Worm (Caenorhabditis elegans) whole organism, L1 larva: Measurements from ENCODE around the gene fbxa-183.
A peak's percentile ranks its signal among the peaks of the same experiment; 100 is the strongest.

Experiments used
- C04F5.9 ChIP-seq: sonication (generic microtip); optimal IDR thresholded peaks from 2 replicates; lab custom pipeline; 2016; ENCODE audit warnings: missing genetic modification characterization, missing compliant biosample characterization
- C16A3.4 ChIP-seq: fragments of 150-350 bp; optimal IDR thresholded peaks from 2 replicates; lab custom pipeline; 2014; ENCODE audit warnings: missing biosample characterization, missing genetic modification characterization
- Y116A8C.19 ChIP-seq: sonication (generic microtip); optimal IDR thresholded peaks from 2 replicates; lab custom pipeline; 2016; ENCODE audit warnings: missing compliant biosample characterization, missing genetic modification characterization, borderline replicate concordance
- aha-1 ChIP-seq: fragments of 150-350 bp; optimal IDR thresholded peaks from 2 replicates; lab custom pipeline; 2014; ENCODE audit warnings: missing biosample characterization, missing genetic modification characterization
- aly-2 ChIP-seq: fragments of 150-350 bp; optimal IDR thresholded peaks from 2 replicates; lab custom pipeline; 2014; ENCODE audit warnings: missing biosample characterization, missing genetic modification characterization
- blmp-1 ChIP-seq: fragments of 150-350 bp; optimal IDR thresholded peaks from 2 replicates; lab custom pipeline; 2014; ENCODE audit warnings: missing biosample characterization, missing genetic modification characterization
- ceh-90 ChIP-seq: sonication (generic microtip); optimal IDR thresholded peaks from 2 replicates; lab custom pipeline; 2016; ENCODE audit warnings: missing genetic modification characterization, missing compliant biosample characterization
- dpl-1 ChIP-seq, 3 experiments: fragments of 150-350 bp in 2 of 3; sonication (generic microtip) in 1 of 3; optimal IDR thresholded peaks; 2 replicates each; lab custom pipeline; 2014 to 2017; ENCODE audit warnings: missing biosample characterization in 3 of 3, missing genetic modification characterization in 3 of 3, missing genetic modification reagents in 3 of 3
- dsc-1 ChIP-seq: sonication (generic microtip); optimal IDR thresholded peaks from 2 replicates; lab custom pipeline; 2016; ENCODE audit warnings: mild to moderate bottlenecking, missing genetic modification characterization, missing compliant biosample characterization
- efl-1 ChIP-seq, 4 experiments: fragments of 150-350 bp; optimal IDR thresholded peaks in 3 of 4; peaks in 1 of 4; 1 replicate in 1 of 4; 2 replicates in 3 of 4; lab custom pipeline; 2014; ENCODE audit warnings: missing biosample characterization in 2 of 4, missing genetic modification characterization in 2 of 4, missing genetic modification reagents in 2 of 4
- egl-13 ChIP-seq: sonication (generic microtip); optimal IDR thresholded peaks from 2 replicates; lab custom pipeline; 2016; ENCODE audit warnings: missing genotype, missing genetic modification reagents, missing genetic modification characterization, missing compliant biosample characterization
- egl-27 ChIP-seq, 2 experiments: fragments of 150-350 bp in 1 of 2; sonication (generic microtip); optimal IDR thresholded peaks; 3 replicates each; lab custom pipeline; 2017 to 2018; ENCODE audit warnings: missing biosample characterization in 2 of 2, missing genetic modification characterization in 2 of 2, missing genetic modification reagents in 2 of 2
- elt-2 ChIP-seq: sonication (generic microtip); optimal IDR thresholded peaks from 2 replicates; lab custom pipeline; 2016; ENCODE audit warnings: missing genetic modification characterization, mild to moderate bottlenecking, inconsistent platforms, missing compliant biosample characterization, missing genetic modification reagents
- elt-3 ChIP-seq, 6 experiments: fragments of 150-350 bp in 1 of 6; sonication (generic microtip); optimal IDR thresholded peaks; 2 replicates each; lab custom pipeline; 2017 to 2018; ENCODE audit warnings: missing biosample characterization in 6 of 6, missing genetic modification characterization in 6 of 6, inconsistent platforms in 1 of 6
- fkh-8 ChIP-seq: sonication (generic microtip); optimal IDR thresholded peaks from 2 replicates; lab custom pipeline; 2016; ENCODE audit warnings: mild to moderate bottlenecking, missing genetic modification characterization, missing compliant biosample characterization
- fos-1 ChIP-seq: fragments of 150-350 bp; optimal IDR thresholded peaks from 2 replicates; lab custom pipeline; 2014; ENCODE audit warnings: missing biosample characterization, missing genetic modification characterization
- hlh-17 ChIP-seq: fragments of 200-800 bp; sonication (Bioruptor generic); optimal IDR thresholded peaks from 2 replicates; lab custom pipeline; 2018; ENCODE audit warnings: missing genetic modification characterization, mild to moderate bottlenecking, missing compliant biosample characterization, moderate library complexity, borderline replicate concordance
- hpl-2 ChIP-seq: fragments of 150-350 bp; optimal IDR thresholded peaks from 2 replicates; lab custom pipeline; 2014; ENCODE audit warnings: missing biosample characterization, missing genetic modification reagents, missing genetic modification characterization
- isw-1 ChIP-seq: fragments of 200-800 bp; sonication (Bioruptor generic); IDR thresholded peaks from 2 replicates; pipeline ENCODE4 v1.3.6; 2022; ENCODE audit warnings: missing genetic modification characterization, missing compliant biosample characterization
- lin-14 ChIP-seq: fragments of 200-800 bp; sonication (Bioruptor generic); optimal IDR thresholded peaks from 2 replicates; lab custom pipeline; 2018; ENCODE audit warnings: mild to moderate bottlenecking, missing genetic modification characterization, moderate library complexity, missing compliant biosample characterization
- lin-15B ChIP-seq: fragments of 150-350 bp; sonication (generic microtip); optimal IDR thresholded peaks from 3 replicates; lab custom pipeline; 2014; ENCODE audit warnings: missing biosample characterization, missing genetic modification characterization
- lin-35 ChIP-seq, 2 experiments: fragments of 150-350 bp; optimal IDR thresholded peaks; 2 replicates each; lab custom pipeline; 2014; ENCODE audit warnings: missing biosample characterization in 2 of 2, missing genetic modification characterization in 2 of 2, missing genetic modification reagents in 2 of 2
- mep-1 ChIP-seq: fragments of 150-350 bp; optimal IDR thresholded peaks from 2 replicates; lab custom pipeline; 2014; ENCODE audit warnings: missing biosample characterization, missing genetic modification characterization
- nhr-11 ChIP-seq: fragments of 150-350 bp; optimal IDR thresholded peaks from 2 replicates; lab custom pipeline; 2014; ENCODE audit warnings: missing biosample characterization, missing genetic modification characterization
- nhr-19 ChIP-seq: fragments of 200-800 bp; sonication (Bioruptor generic); conservative IDR thresholded peaks from 2 replicates; pipeline ENCODE4 v1.3.6; 2022; ENCODE audit warnings: missing genetic modification characterization, missing compliant biosample characterization
- nhr-20 ChIP-seq: sonication (generic microtip); optimal IDR thresholded peaks from 2 replicates; lab custom pipeline; 2016; ENCODE audit warnings: mild to moderate bottlenecking, missing genetic modification characterization, missing compliant biosample characterization
- nhr-71 ChIP-seq: sonication (generic microtip); optimal IDR thresholded peaks from 2 replicates; lab custom pipeline; 2016; ENCODE audit warnings: mild to moderate bottlenecking, missing genetic modification characterization, moderate library complexity, missing compliant biosample characterization
- nhr-84 ChIP-seq: sonication (generic microtip); optimal IDR thresholded peaks from 2 replicates; lab custom pipeline; 2017; ENCODE audit warnings: missing biosample characterization, missing genetic modification characterization
- nhr-85 ChIP-seq: sonication (generic microtip); peaks from one replicate; lab custom pipeline; 2016; ENCODE audit warnings: missing genetic modification characterization, inconsistent platforms, missing compliant biosample characterization
- pag-3 ChIP-seq: sonication (generic microtip); optimal IDR thresholded peaks from 2 replicates; lab custom pipeline; 2017; ENCODE audit warnings: missing genetic modification characterization, mild to moderate bottlenecking, missing compliant biosample characterization, antibody characterized with exemption, borderline replicate concordance; ENCODE audit not compliant: insufficient read depth
- pqm-1 ChIP-seq: sonication (generic microtip); optimal IDR thresholded peaks from 3 replicates; lab custom pipeline; 2017; ENCODE audit warnings: missing biosample characterization, missing genetic modification characterization
- rnt-1 ChIP-seq: sonication (generic microtip); optimal IDR thresholded peaks from 2 replicates; lab custom pipeline; 2016; ENCODE audit warnings: mild to moderate bottlenecking, missing genetic modification characterization, moderate library complexity, missing compliant biosample characterization
- snpc-4 ChIP-seq: fragments of 150-350 bp; optimal IDR thresholded peaks from 2 replicates; lab custom pipeline; 2014; ENCODE audit warnings: missing biosample characterization, missing genetic modification characterization
- sox-4 ChIP-seq: sonication (generic microtip); optimal IDR thresholded peaks from 2 replicates; lab custom pipeline; 2016; ENCODE audit warnings: missing genetic modification characterization, missing compliant biosample characterization
- sptf-1 ChIP-seq: fragments of 150-350 bp; optimal IDR thresholded peaks from 2 replicates; lab custom pipeline; 2014; ENCODE audit warnings: missing biosample characterization, missing genetic modification characterization
- tbx-2 ChIP-seq: sonication (generic microtip); optimal IDR thresholded peaks from 2 replicates; lab custom pipeline; 2016; ENCODE audit warnings: missing genetic modification characterization, missing compliant biosample characterization
- tlp-1 ChIP-seq: fragments of 150-350 bp; optimal IDR thresholded peaks from 2 replicates; lab custom pipeline; 2014; ENCODE audit warnings: missing biosample characterization, missing genetic modification characterization
- unc-130 ChIP-seq: fragments of 150-350 bp; optimal IDR thresholded peaks from 2 replicates; lab custom pipeline; 2017; ENCODE audit warnings: missing biosample characterization, missing genetic modification characterization, inconsistent platforms
- unc-62 ChIP-seq: fragments of 150-350 bp; optimal IDR thresholded peaks from 2 replicates; lab custom pipeline; 2014; ENCODE audit warnings: missing biosample characterization, missing genetic modification reagents, missing genetic modification characterization
- xbp-1 ChIP-seq: sonication (generic microtip); optimal IDR thresholded peaks from 2 replicates; lab custom pipeline; 2016; ENCODE audit warnings: missing genetic modification characterization, missing compliant biosample characterization
- zag-1 ChIP-seq: fragments of 150-350 bp; optimal IDR thresholded peaks from 2 replicates; lab custom pipeline; 2014; ENCODE audit warnings: missing biosample characterization, missing genetic modification characterization
- zip-4 ChIP-seq: fragments of 200-800 bp; sonication (Bioruptor generic); optimal IDR thresholded peaks from 2 replicates; lab custom pipeline; 2018; ENCODE audit warnings: mild to moderate bottlenecking, missing genetic modification characterization, moderate library complexity, missing compliant biosample characterization
- ztf-11 ChIP-seq, 2 experiments: sonication (generic microtip); optimal IDR thresholded peaks; 2 replicates each; lab custom pipeline; 2016 to 2017; ENCODE audit warnings: missing genetic modification characterization in 2 of 2, missing biosample characterization in 1 of 2, missing compliant biosample characterization in 1 of 2
- ztf-4 ChIP-seq: fragments of 150-350 bp; optimal IDR thresholded peaks from 2 replicates; lab custom pipeline; 2014; ENCODE audit warnings: missing biosample characterization, missing genetic modification characterization

fbxa-183 gene

DNA sequence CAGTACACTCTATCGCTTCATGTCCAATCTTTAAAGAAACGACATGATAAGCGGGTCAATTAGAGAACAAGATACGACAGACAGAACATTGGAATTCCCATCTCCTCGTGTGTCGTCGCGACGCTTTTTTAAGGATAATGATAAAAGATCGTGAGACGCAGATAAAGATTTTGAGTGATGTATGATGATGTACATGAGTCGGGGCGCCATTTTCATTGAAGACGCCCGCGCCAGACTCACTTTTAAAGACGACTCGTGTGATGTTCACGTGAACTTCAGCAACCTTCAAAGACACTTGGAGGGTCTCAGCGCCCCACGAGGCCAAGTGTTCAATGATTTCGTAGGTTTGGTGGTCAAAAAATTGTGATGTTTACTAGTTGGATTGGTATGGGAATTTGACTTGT is 14.3 kb downstream of the fbxa-183 start (continued):
- TF ChIP-seq fkh-8 (tag; lab: Kevin White, UChicago) (no peak), Y116A8C.19 (tag; lab: Kevin White, UChicago) (no peak), nhr-85 (peak; percentile 98), snpc-4 (tag; lab: Kevin White, UChicago) (no peak), mep-1 (tag; lab: Kevin White, UChicago) (peak; percentile 10), dsc-1 (tag; lab: Kevin White, UChicago) (no peak), fos-1 (no peak), C04F5.9 (tag; lab: Kevin White, UChicago) (no peak), nhr-84 (tag; lab: Kevin White, UChicago) (no peak), xbp-1 (tag; lab: Kevin White, UChicago) (peak; percentile 38), egl-13 (tag; lab: Kevin White, UChicago) (no peak), blmp-1 (tag; lab: Kevin White, UChicago) (peak; percentile 84), hpl-2 (no peak)
- TF ChIP-seq, all 84 proteins: peak for 31

DNA sequence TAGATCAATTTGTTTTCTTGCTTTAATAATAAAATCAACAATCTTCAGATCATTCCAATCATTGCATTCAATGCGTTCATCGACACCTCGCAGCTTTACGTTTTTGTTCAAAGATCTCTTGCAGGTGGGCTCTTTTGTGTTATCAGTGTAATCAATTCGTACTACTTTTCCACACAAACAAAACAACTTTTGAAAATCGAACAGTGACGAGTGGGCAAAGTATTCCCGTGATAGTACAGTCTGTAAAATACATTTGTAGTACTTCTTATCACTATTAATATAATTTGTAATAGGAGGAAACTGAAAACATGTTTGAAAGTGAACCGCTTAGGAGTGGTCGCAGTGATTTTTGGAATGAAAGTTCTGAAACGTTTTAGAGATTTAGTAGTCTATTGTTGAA is 17.5 kb downstream of the fbxa-183 start, which contains the start of gene pgph-2:
Gene pgph-2 (plus strand): TSS at position 47 of the 400 bp plus-strand sequence.
- no peak for TF ChIP-seq pqm-1 (tag; lab: Kevin White, UChicago)
- TF ChIP-seq elt-2 (tag; lab: Kevin White, UChicago), result peak; percentile 33

DNA sequence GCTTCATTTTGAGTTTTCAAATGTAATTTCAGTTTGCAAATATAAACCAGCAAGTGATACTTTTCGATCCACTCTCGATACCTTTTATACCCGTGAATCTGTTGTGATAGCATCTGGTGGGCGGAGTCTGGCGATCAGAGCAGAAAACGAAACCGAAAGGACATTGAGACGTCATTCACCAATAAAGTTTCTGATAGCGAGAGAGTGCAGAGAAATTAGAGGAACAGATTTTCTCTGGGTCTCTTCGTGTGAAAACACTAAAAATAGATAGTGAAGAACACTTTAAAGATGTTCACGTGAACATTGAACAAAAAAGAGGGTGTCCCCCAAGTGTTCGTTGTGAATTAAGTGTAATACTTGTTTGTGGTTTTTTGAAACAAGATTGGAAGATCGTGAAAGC is 18.8 kb downstream of the fbxa-183 start, which contains the start of gene pgph-3:
Gene pgph-3 (minus strand): TSS at position 60 of the 400 bp plus-strand sequence.
- TF ChIP-seq ztf-11 (tag; optimal IDR thresholded peaks at IDR 0.05; lab: Kevin White, UChicago), result no peak
- TF ChIP-seq mep-1 (tag; lab: Kevin White, UChicago), result peak; percentile 28
- TF ChIP-seq nhr-20, result peak; percentile 49
- TF ChIP-seq ceh-90, result no peak
- TF ChIP-seq ztf-4 (tag; lab: Kevin White, UChicago), result no peak
- no peak for TF ChIP-seq tlp-1 (tag; lab: Kevin White, UChicago)
- TF ChIP-seq nhr-85, result peak; percentile 82
- TF ChIP-seq nhr-11 (tag; lab: Kevin White, UChicago), result no peak
- TF ChIP-seq nhr-19 (GFP tag; lab: Robert Waterston, UW), result peak; percentile 51
- TF ChIP-seq C16A3.4, result no peak
- TF ChIP-seq dpl-1 (GFP tag; optimal IDR thresholded peaks at IDR 0.05; lab: Kevin White, UChicago), result no peak
- TF ChIP-seq lin-15B (tag; lab: Kevin White, UChicago), result no peak
- TF ChIP-seq lin-35 (GFP tag; optimal IDR thresholded peaks at IDR 0.05; lab: Kevin White, UChicago), result peak in 1 of 2 experiments; percentile 9
- TF ChIP-seq unc-130 (tag; lab: Kevin White, UChicago), result no peak
- peak; percentile 59 for TF ChIP-seq blmp-1 (tag; lab: Kevin White, UChicago)
- peak in 1 of 6 experiments; percentile 20 for TF ChIP-seq elt-3 (tag; optimal IDR thresholded peaks at IDR 0.05; lab: Kevin White, UChicago)
- TF ChIP-seq lin-14 (GFP tag; lab: Kevin White, UChicago), result peak; percentile 81
- TF ChIP-seq rnt-1 (tag; lab: Kevin White, UChicago), result peak; percentile 40
- TF ChIP-seq aha-1 (tag; lab: Kevin White, UChicago), result no peak
- peak; percentile 63 for TF ChIP-seq nhr-71 (tag; lab: Kevin White, UChicago)
- TF ChIP-seq sox-4 (tag; lab: Kevin White, UChicago), result no peak
- no peak for TF ChIP-seq aly-2 (tag; lab: Kevin White, UChicago)
- no peak for TF ChIP-seq isw-1
- TF ChIP-seq efl-1 (optimal IDR thresholded peaks at IDR 0.05; lab: Kevin White, UChicago), result peak; percentile 17 to 27
- no peak for TF ChIP-seq efl-1 (GFP tag; optimal IDR thresholded peaks at IDR 0.05 in 1 of 2; lab: Kevin White, UChicago)
- no peak for TF ChIP-seq zip-4 (GFP tag; lab: Kevin White, UChicago)
- TF ChIP-seq elt-2 (tag; lab: Kevin White, UChicago), result peak; percentile 65

DNA sequence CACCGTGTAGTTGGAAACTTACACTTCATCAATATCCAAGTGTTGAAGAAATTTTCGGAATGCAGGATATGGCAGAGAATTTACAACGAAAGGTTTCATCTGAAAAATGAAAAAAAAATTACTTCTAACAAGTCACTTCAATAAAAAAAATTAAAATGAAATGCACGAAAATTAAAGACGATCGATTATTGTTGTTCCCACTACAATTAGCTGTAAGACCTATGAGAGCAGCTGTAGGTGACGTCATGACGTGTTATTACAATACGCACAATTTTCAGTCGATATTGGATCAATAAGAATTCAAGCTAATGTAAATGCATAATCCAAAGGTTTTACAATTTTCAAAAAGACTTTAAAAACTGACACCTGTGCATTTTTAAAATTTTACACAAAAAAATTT is 22.5 kb downstream of the fbxa-183 start, which contains the start of gene C53A3.1:
Gene C53A3.1 (minus strand): TSS at position 101 of the 400 bp plus-strand sequence.
- TF ChIP-seq zag-1 (tag; lab: Kevin White, UChicago), result no peak
- no peak for TF ChIP-seq hlh-17 (GFP tag; lab: Kevin White, UChicago)
- no peak for TF ChIP-seq tbx-2 (tag; lab: Kevin White, UChicago)
- no peak for TF ChIP-seq aha-1 (tag; lab: Kevin White, UChicago)
- no peak for TF ChIP-seq sptf-1 (tag; lab: Kevin White, UChicago)
- no peak for TF ChIP-seq pag-3 (tag; lab: Kevin White, UChicago)
- TF ChIP-seq nhr-20, result no peak
- no peak for TF ChIP-seq egl-27 (tag; optimal IDR thresholded peaks at IDR 0.05; lab: Kevin White, UChicago)
- TF ChIP-seq unc-62 (GFP tag; lab: Kevin White, UChicago), result no peak
- no peak for TF ChIP-seq lin-35 (GFP tag; optimal IDR thresholded peaks at IDR 0.05; lab: Kevin White, UChicago)
